Worm (Caenorhabditis elegans): Measurements from ENCODE around the gene imp-3.

imp-3 gene

DNA sequence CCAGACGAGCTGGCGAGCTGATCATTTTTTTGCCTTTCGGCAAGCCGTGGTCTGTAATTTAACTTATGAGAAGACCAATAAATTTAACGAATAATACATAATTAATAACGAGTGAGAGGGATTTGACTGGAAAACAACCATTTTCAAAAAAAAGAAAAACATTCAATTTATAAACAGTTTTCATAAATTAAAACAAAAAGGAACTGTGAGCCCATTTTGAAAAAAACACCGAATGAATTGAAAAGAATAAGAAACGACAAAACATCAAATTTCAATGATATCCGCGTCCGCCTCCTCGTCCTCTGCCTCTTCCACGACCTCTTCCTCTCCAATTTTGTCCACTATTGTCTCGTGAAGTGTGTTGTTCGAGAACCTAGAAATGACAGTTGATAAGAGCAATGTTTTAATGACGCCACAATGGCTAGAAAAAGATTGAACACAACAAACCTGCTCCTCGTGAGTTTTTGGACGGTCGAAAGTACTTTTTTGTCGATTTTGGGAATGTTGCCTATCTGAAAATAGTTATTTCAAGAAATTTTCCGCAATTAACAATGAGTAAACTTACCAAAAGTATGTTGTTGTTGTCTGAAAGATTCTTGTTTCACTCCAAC, 5.5 kb downstream of the imp-3 start, which contains the start of gene tag-321:
Gene tag-321, minus strand, starts transcription at position 51 of the 611 bp plus-strand sequence.
- no peak for TF ChIP-seq ama-1 (optimal IDR thresholded peaks at IDR 0.05)
- TF ChIP-seq ztf-11 (tag; optimal IDR thresholded peaks at IDR 0.05): no peak
- TF ChIP-seq fos-1 (tag; optimal IDR thresholded peaks at IDR 0.05): peak; percentile 26
- no peak for TF ChIP-seq nhr-77 (tag; optimal IDR thresholded peaks at IDR 0.05)
- no peak for TF ChIP-seq elt-3 (tag; optimal IDR thresholded peaks at IDR 0.05)
- peak; percentile 18 for TF ChIP-seq sma-9 (GFP tag; optimal IDR thresholded peaks at IDR 0.05)
- no peak for TF ChIP-seq sma-9 (tag; optimal IDR thresholded peaks at IDR 0.05)

DNA sequence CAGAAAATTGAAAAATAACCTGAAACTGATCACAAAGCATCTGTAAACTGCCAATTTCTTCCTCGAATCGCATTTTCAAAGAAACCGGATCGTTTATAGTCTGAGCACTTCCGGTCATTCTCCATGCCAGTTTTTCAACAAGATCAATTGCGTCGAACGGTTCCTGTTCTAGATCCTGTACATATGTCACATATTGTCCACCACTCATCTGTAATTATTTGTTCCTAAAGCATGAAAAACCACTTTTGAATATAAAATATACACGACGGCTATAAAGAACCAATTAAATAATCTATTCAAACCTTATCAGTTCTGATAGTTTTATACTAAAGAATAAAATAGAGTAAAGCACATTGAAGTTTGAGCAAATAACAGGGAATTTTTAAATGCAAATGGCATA, 7.1 kb downstream of the imp-3 start, which contains the start of gene sec-10:
Gene sec-10, minus strand, starts transcription at position 208 of the 400 bp plus-strand sequence.
- TF ChIP-seq aly-2 (tag; optimal IDR thresholded peaks at IDR 0.05): no peak
- peak; percentile 17 for TF ChIP-seq fos-1 (tag; optimal IDR thresholded peaks at IDR 0.05)
- TF ChIP-seq ztf-11 (tag; optimal IDR thresholded peaks at IDR 0.05): no peak
- no peak for TF ChIP-seq unc-55 (GFP tag; optimal IDR thresholded peaks at IDR 0.05)
- TF ChIP-seq nhr-10 (tag; optimal IDR thresholded peaks at IDR 0.05): no peak
- TF ChIP-seq mdl-1 (tag; optimal IDR thresholded peaks at IDR 0.05): no peak
- TF ChIP-seq mbf-1 (tag; optimal IDR thresholded peaks at IDR 0.05): no peak
- no peak for TF ChIP-seq mab-5 (tag; optimal IDR thresholded peaks at IDR 0.05)

ce11 chrIV:7778865-7779264, 10.5 kb downstream of the imp-3 start, which contains the start of gene rpap-3:
rpap-3 (minus strand) TSS chrIV:7778965.
- TF ChIP-seq nhr-11 (tag; optimal IDR thresholded peaks at IDR 0.05) (no peak), mbf-1 (tag; optimal IDR thresholded peaks at IDR 0.05) (no peak), F13H6.1 (tag; optimal IDR thresholded peaks at IDR 0.05) (no peak), mab-5 (tag; optimal IDR thresholded peaks at IDR 0.05) (no peak), nhr-129 (tag; optimal IDR thresholded peaks at IDR 0.05) (no peak), alr-1 (tag; optimal IDR thresholded peaks at IDR 0.05) (no peak), zag-1 (tag; optimal IDR thresholded peaks at IDR 0.05) (no peak), ama-1 (optimal IDR thresholded peaks at IDR 0.05) (no peak), R02D3.7 (tag; optimal IDR thresholded peaks at IDR 0.05) (no peak), unc-55 (GFP tag; optimal IDR thresholded peaks at IDR 0.05) (no peak), ztf-4 (tag; optimal IDR thresholded peaks at IDR 0.05) (no peak), sma-3 (GFP tag; optimal IDR thresholded peaks at IDR 0.05) (no peak), lin-39 (tag; optimal IDR thresholded peaks at IDR 0.05) (no peak), ztf-1 (GFP tag; conservative IDR thresholded peaks at IDR 0.05) (no peak), Y55F3AM.14 (GFP tag; optimal IDR thresholded peaks at IDR 0.05) (no peak)

DNA sequence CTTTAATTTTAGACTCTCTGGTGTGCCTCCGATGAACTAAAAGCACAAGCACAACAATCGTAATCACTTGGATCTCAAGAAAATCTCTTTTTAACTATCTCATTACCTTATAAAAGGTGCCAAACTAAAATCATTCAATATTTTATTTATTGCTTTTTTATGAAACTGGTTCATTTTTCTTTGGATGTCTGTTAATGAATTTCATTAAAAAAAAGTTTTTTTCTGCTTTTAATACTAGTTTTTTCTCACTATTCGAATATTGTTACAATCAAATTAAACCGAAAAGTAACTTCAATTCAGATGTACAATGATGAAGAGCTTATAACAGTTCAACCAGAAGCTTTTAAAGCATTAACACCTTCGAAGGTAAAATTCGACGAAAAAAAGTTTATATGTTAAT, 13.7 kb downstream of the imp-3 start, which contains the start of gene swd-2.1:
Gene swd-2.1, plus strand, starts transcription at position 301 of the 400 bp plus-strand sequence.
- TF ChIP-seq F13H6.1 (tag; optimal IDR thresholded peaks at IDR 0.05) (no peak), ztf-11 (tag; optimal IDR thresholded peaks at IDR 0.05) (no peak)

ce11 chrIV:7774206-7774605, 15.2 kb downstream of the imp-3 start, which contains the start of the genes hcf-1 and swd-2.2:
hcf-1 (minus strand) TSS chrIV:7774275.
swd-2.2 (plus strand) TSS chrIV:7774411.
- TF ChIP-seq lsy-2 (tag; optimal IDR thresholded peaks at IDR 0.05): peak in 1 of 2 experiments; percentile 63
- TF ChIP-seq unc-62 (GFP tag; optimal IDR thresholded peaks at IDR 0.05): no peak
- peak; percentile 73 for TF ChIP-seq C34F6.9 (tag; optimal IDR thresholded peaks at IDR 0.05)
- TF ChIP-seq mab-5 (tag; optimal IDR thresholded peaks at IDR 0.05): no peak
- no peak for TF ChIP-seq ztf-11 (tag; optimal IDR thresholded peaks at IDR 0.05)
- TF ChIP-seq nhr-11 (tag; optimal IDR thresholded peaks at IDR 0.05): no peak
- TF ChIP-seq mbf-1 (tag; optimal IDR thresholded peaks at IDR 0.05): no peak
- TF ChIP-seq nhr-129 (tag; optimal IDR thresholded peaks at IDR 0.05): peak; percentile 4
- TF ChIP-seq lin-11 (tag; optimal IDR thresholded peaks at IDR 0.05): no peak
- TF ChIP-seq aly-2 (tag; optimal IDR thresholded peaks at IDR 0.05): no peak
- TF ChIP-seq nhr-6 (tag; optimal IDR thresholded peaks at IDR 0.05): no peak
- no peak for TF ChIP-seq egl-27 (tag; optimal IDR thresholded peaks at IDR 0.05)
- no peak for TF ChIP-seq mdl-1 (tag; optimal IDR thresholded peaks at IDR 0.05)
- peak; percentile 67 for TF ChIP-seq unc-55 (GFP tag; optimal IDR thresholded peaks at IDR 0.05)
- TF ChIP-seq ceh-82 (tag; optimal IDR thresholded peaks at IDR 0.05): no peak
- TF ChIP-seq sma-3 (GFP tag; optimal IDR thresholded peaks at IDR 0.05): no peak
- TF ChIP-seq peb-1 (tag; optimal IDR thresholded peaks at IDR 0.05): no peak
- peak; percentile 17 for TF ChIP-seq crh-2 (tag; optimal IDR thresholded peaks at IDR 0.05)
- no peak for TF ChIP-seq skn-1 (tag; optimal IDR thresholded peaks at IDR 0.05)
- TF ChIP-seq F13H6.1 (tag; optimal IDR thresholded peaks at IDR 0.05): no peak
- TF ChIP-seq lin-39 (tag; optimal IDR thresholded peaks at IDR 0.05): no peak
